Worm (Caenorhabditis elegans) whole organism, L2 larva: ENCODE data around the gene F10D2.10.

Experiments used
- C34F6.9 ChIP-seq: fragments of 150-350 bp; optimal IDR thresholded peaks from 2 replicates; lab custom pipeline; 2014; ENCODE audit warnings: missing biosample characterization, missing genetic modification characterization
- F13H6.1 ChIP-seq: sonication (generic microtip); optimal IDR thresholded peaks from 2 replicates; lab custom pipeline; 2016; ENCODE audit warnings: missing genetic modification characterization, missing compliant biosample characterization
- R02D3.7 ChIP-seq: fragments of 150-350 bp; optimal IDR thresholded peaks from 2 replicates; lab custom pipeline; 2014; ENCODE audit warnings: missing biosample characterization, missing genetic modification characterization
- Y55F3AM.14 ChIP-seq: fragments of 200-800 bp; sonication (Bioruptor generic); optimal IDR thresholded peaks from 2 replicates; lab custom pipeline; 2018; ENCODE audit warnings: mild to moderate bottlenecking, missing genetic modification characterization, missing compliant biosample characterization
- ZK546.5 ChIP-seq: sonication (generic microtip); optimal IDR thresholded peaks from 2 replicates; lab custom pipeline; 2017; ENCODE audit warnings: missing biosample characterization, missing genetic modification characterization
- alr-1 ChIP-seq: fragments of 150-350 bp; optimal IDR thresholded peaks from 2 replicates; lab custom pipeline; 2014; ENCODE audit warnings: missing biosample characterization, missing genetic modification characterization
- ama-1 ChIP-seq: fragments of 150-350 bp; optimal IDR thresholded peaks from 2 replicates; lab custom pipeline; 2018; ENCODE audit warnings: inconsistent platforms
- blmp-1 ChIP-seq: sonication (generic microtip); optimal IDR thresholded peaks from 2 replicates; lab custom pipeline; 2017; ENCODE audit warnings: missing genetic modification characterization, mild to moderate bottlenecking, missing compliant biosample characterization, antibody characterized with exemption, moderate library complexity; ENCODE audit not compliant: insufficient read depth
- ceh-16 ChIP-seq: fragments of 150-350 bp; optimal IDR thresholded peaks from 2 replicates; lab custom pipeline; 2014; ENCODE audit warnings: missing biosample characterization, missing genetic modification characterization
- ceh-82 ChIP-seq: fragments of 150-350 bp; optimal IDR thresholded peaks from 2 replicates; lab custom pipeline; 2014; ENCODE audit warnings: missing biosample characterization, missing genetic modification characterization
- crh-2 ChIP-seq: sonication (generic microtip); optimal IDR thresholded peaks from 2 replicates; lab custom pipeline; 2017; ENCODE audit warnings: missing biosample characterization, missing genetic modification characterization
- egl-27 ChIP-seq: sonication (generic microtip); optimal IDR thresholded peaks from 3 replicates; lab custom pipeline; 2017; ENCODE audit warnings: missing biosample characterization, missing genetic modification reagents, missing genetic modification characterization
- elt-1 ChIP-seq: fragments of 150-350 bp; optimal IDR thresholded peaks from 2 replicates; lab custom pipeline; 2014; ENCODE audit warnings: missing biosample characterization, missing genetic modification characterization
- elt-3 ChIP-seq: sonication (generic microtip); optimal IDR thresholded peaks from 2 replicates; lab custom pipeline; 2017; ENCODE audit warnings: missing biosample characterization, missing genetic modification characterization
- fos-1 ChIP-seq: fragments of 150-350 bp; optimal IDR thresholded peaks from 2 replicates; lab custom pipeline; 2014; ENCODE audit warnings: missing biosample characterization, missing genetic modification characterization
- gmeb-1 ChIP-seq: fragments of 150-350 bp; optimal IDR thresholded peaks from 2 replicates; lab custom pipeline; 2014; ENCODE audit warnings: missing biosample characterization, missing genetic modification characterization
- lin-11 ChIP-seq: fragments of 150-350 bp; sonication (generic microtip); optimal IDR thresholded peaks from 2 replicates; lab custom pipeline; 2014; ENCODE audit warnings: missing biosample characterization, missing genetic modification characterization, inconsistent platforms, mixed read lengths
- lin-13 ChIP-seq: fragments of 150-350 bp; optimal IDR thresholded peaks from 2 replicates; lab custom pipeline; 2014; ENCODE audit warnings: missing biosample characterization, missing genetic modification reagents, missing genetic modification characterization
- lin-39 ChIP-seq: fragments of 150-350 bp; optimal IDR thresholded peaks from 2 replicates; lab custom pipeline; 2014; ENCODE audit warnings: missing biosample characterization, missing genetic modification reagents, missing genetic modification characterization
- lsy-2 ChIP-seq, 2 experiments: fragments of 150-350 bp in 1 of 2; sonication (generic microtip) in 1 of 2; optimal IDR thresholded peaks; 2 replicates each; lab custom pipeline; 2014 to 2017; ENCODE audit warnings: missing biosample characterization in 2 of 2, missing genetic modification characterization in 2 of 2
- mab-5 ChIP-seq: fragments of 150-350 bp; optimal IDR thresholded peaks from 2 replicates; lab custom pipeline; 2014; ENCODE audit warnings: missing biosample characterization, missing genetic modification characterization
- mbf-1 ChIP-seq: sonication (generic microtip); optimal IDR thresholded peaks from 2 replicates; lab custom pipeline; 2017; ENCODE audit warnings: missing biosample characterization, missing genetic modification characterization
- mdl-1 ChIP-seq, 2 experiments: fragments of 150-350 bp in 1 of 2; sonication (generic microtip) in 1 of 2; optimal IDR thresholded peaks; 2 replicates each; lab custom pipeline; 2017; ENCODE audit warnings: missing biosample characterization in 2 of 2, missing genetic modification characterization in 2 of 2
- nhr-10 ChIP-seq: sonication (generic microtip); optimal IDR thresholded peaks from 2 replicates; lab custom pipeline; 2017; ENCODE audit warnings: missing biosample characterization, missing genetic modification characterization
- nhr-129 ChIP-seq: fragments of 150-350 bp; optimal IDR thresholded peaks from 2 replicates; lab custom pipeline; 2014; ENCODE audit warnings: missing biosample characterization, missing genetic modification characterization
- nhr-21 ChIP-seq: fragments of 150-350 bp; optimal IDR thresholded peaks from 2 replicates; lab custom pipeline; 2014; ENCODE audit warnings: missing biosample characterization, missing genetic modification characterization
- nhr-23 ChIP-seq: fragments of 150-350 bp; optimal IDR thresholded peaks from 2 replicates; lab custom pipeline; 2014; ENCODE audit warnings: missing biosample characterization, missing genetic modification reagents, missing genetic modification characterization
- nhr-237 ChIP-seq: fragments of 150-350 bp; optimal IDR thresholded peaks from 2 replicates; lab custom pipeline; 2014; ENCODE audit warnings: missing biosample characterization, missing genetic modification characterization
- nhr-25 ChIP-seq: fragments of 150-350 bp; sonication (generic microtip); optimal IDR thresholded peaks from 3 replicates; lab custom pipeline; 2014; ENCODE audit warnings: missing biosample characterization, missing genetic modification characterization
- nhr-6 ChIP-seq: fragments of 150-350 bp; optimal IDR thresholded peaks from 2 replicates; lab custom pipeline; 2014; ENCODE audit warnings: missing biosample characterization, missing genetic modification characterization
- sem-4 ChIP-seq: fragments of 150-350 bp; optimal IDR thresholded peaks from 2 replicates; lab custom pipeline; 2014; ENCODE audit warnings: missing biosample characterization, missing genetic modification reagents, missing genetic modification characterization
- sma-3 ChIP-seq: sonication (generic microtip); optimal IDR thresholded peaks from 2 replicates; lab custom pipeline; 2016; ENCODE audit warnings: missing genetic modification reagents, missing genetic modification characterization, missing compliant biosample characterization
- sma-9 ChIP-seq, 2 experiments: fragments of 150-350 bp in 1 of 2; sonication (generic microtip) in 1 of 2; optimal IDR thresholded peaks; 2 replicates each; lab custom pipeline; 2014 to 2016; ENCODE audit warnings: missing genetic modification characterization in 2 of 2, mild to moderate bottlenecking in 1 of 2, missing biosample characterization in 1 of 2, missing compliant biosample characterization in 1 of 2, missing genetic modification reagents in 1 of 2, moderate library complexity in 1 of 2
- snpc-4 ChIP-seq: fragments of 150-350 bp; optimal IDR thresholded peaks from 2 replicates; lab custom pipeline; 2014; ENCODE audit warnings: missing biosample characterization, missing genetic modification characterization
- unc-39 ChIP-seq: fragments of 150-350 bp; optimal IDR thresholded peaks from 2 replicates; lab custom pipeline; 2014; ENCODE audit warnings: missing biosample characterization, missing genetic modification characterization
- unc-55 ChIP-seq: fragments of 150-350 bp; sonication (generic microtip); optimal IDR thresholded peaks from 3 replicates; lab custom pipeline; 2014; ENCODE audit warnings: missing biosample characterization, missing genetic modification reagents, missing genetic modification characterization
- unc-62 ChIP-seq: fragments of 150-350 bp; optimal IDR thresholded peaks from 2 replicates; lab custom pipeline; 2014; ENCODE audit warnings: missing biosample characterization, missing genetic modification reagents, missing genetic modification characterization
- ztf-1 ChIP-seq: fragments of 200-800 bp; sonication (Bioruptor generic); conservative IDR thresholded peaks from 2 replicates; pipeline ENCODE4 v1.3.6; 2022; ENCODE audit warnings: missing genetic modification characterization, missing compliant biosample characterization
- ztf-11 ChIP-seq: sonication (generic microtip); optimal IDR thresholded peaks from 2 replicates; lab custom pipeline; 2017; ENCODE audit warnings: missing biosample characterization, missing genetic modification characterization
- ztf-4 ChIP-seq: fragments of 150-350 bp; optimal IDR thresholded peaks from 2 replicates; lab custom pipeline; 2014; ENCODE audit warnings: missing biosample characterization, missing genetic modification characterization

The F10D2.10 gene

DNA sequence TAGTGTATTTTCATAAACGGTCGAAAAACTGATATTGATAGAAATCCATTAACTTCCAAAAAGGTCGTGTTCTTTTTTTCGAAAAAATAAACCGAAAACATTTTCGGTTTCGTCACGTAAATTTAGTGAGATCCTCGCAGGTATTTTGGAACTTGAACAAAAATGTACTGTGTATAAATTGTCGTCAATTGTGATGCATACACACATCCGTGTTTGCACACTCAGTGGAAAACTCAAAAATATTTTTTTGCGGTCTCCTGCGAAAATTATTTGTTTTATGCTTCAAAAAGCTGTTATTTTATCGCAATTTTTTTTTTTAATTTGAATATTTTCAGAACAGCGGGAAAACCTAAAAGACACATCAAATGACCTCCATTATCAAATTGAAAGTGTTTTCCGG, 22.9 kb upstream of the F10D2.10 start, which contains the start of gene cpsf-2:
Gene cpsf-2, plus strand, starts transcription at position 330 of the 400 bp plus-strand sequence.
- peak; percentile 36 for TF ChIP-seq unc-55
- TF ChIP-seq C34F6.9 (tag; lab: Kevin White, UChicago): peak; percentile 28
- no peak for TF ChIP-seq sem-4 (tag; lab: Kevin White, UChicago)
- TF ChIP-seq nhr-237 (tag; lab: Kevin White, UChicago): no peak
- TF ChIP-seq lsy-2 (tag; optimal IDR thresholded peaks at IDR 0.05; lab: Kevin White, UChicago): peak in 1 of 2 experiments; percentile 25
- no peak for TF ChIP-seq ceh-16 (tag; lab: Kevin White, UChicago)

DNA sequence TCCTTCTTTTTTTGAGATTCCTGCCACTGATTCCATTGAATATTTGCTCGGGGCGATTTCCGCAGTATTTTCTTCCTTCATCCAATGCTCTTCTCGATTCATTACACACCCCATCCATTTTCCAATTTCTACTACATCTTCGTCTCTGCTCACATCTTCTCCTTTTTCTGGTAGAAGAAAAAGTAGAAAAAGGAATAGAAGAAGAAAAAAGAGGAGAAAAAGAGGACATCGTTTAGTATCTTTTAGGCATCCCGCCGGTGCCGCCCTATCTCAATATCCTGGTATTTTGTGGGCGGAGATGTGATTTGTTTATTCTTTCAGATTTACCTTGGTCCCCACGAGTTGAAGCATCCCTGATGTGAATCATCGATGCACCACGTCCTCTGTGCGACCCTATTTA, 19.2 kb upstream of the F10D2.10 start, which contains the start of gene lgc-39:
Gene lgc-39, plus strand, starts transcription at position 301 of the 400 bp plus-strand sequence.
- TF ChIP-seq sma-9 (GFP tag; optimal IDR thresholded peaks at IDR 0.05; lab: Kevin White, UChicago) (no peak), sma-9 (tag; optimal IDR thresholded peaks at IDR 0.05; lab: Kevin White, UChicago) (no peak), C34F6.9 (tag; lab: Kevin White, UChicago) (no peak), blmp-1 (tag; lab: Kevin White, UChicago) (no peak), ZK546.5 (tag; lab: Kevin White, UChicago) (no peak), lin-13 (no peak), Y55F3AM.14 (no peak), sma-3 (GFP tag; lab: Kevin White, UChicago) (no peak), ztf-11 (tag; lab: Kevin White, UChicago) (no peak), ceh-16 (tag; lab: Kevin White, UChicago) (no peak), mbf-1 (tag; lab: Kevin White, UChicago) (no peak), R02D3.7 (tag; lab: Kevin White, UChicago) (no peak), elt-3 (tag; lab: Kevin White, UChicago) (no peak), alr-1 (no peak)

DNA sequence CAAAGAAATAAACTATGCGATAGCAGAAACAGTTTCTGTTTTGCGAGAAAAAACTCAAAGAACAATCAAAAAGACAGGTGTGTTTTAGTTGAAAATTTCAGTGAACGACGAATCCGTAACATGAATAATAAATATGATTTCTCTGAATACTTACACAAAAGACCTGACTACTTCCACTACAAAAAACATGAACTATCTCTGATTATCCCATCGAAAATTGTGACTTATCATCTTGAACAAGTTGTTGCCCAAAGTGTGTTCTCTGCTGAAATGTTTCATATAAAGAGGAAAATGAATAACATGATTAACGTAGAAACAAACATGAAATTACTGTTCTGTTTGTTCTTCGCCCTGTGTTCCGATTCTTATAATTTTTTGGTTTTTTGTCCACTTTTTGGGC, 10.7 kb upstream of the F10D2.10 start, which contains the start of gene ugt-36:
Gene ugt-36, plus strand, starts transcription at position 301 of the 400 bp plus-strand sequence.
- TF ChIP-seq lin-39 (tag; lab: Kevin White, UChicago) (no peak), nhr-23 (tag; lab: Kevin White, UChicago) (no peak), snpc-4 (tag; lab: Kevin White, UChicago) (no peak), mdl-1 (tag; optimal IDR thresholded peaks at IDR 0.05; lab: Kevin White, UChicago) (no peak), unc-62 (no peak), nhr-6 (tag; lab: Kevin White, UChicago) (no peak), ztf-11 (tag; lab: Kevin White, UChicago) (no peak), mab-5 (tag; lab: Kevin White, UChicago) (no peak), ztf-1 (no peak), nhr-10 (no peak), crh-2 (no peak), egl-27 (no peak), F13H6.1 (tag; lab: Kevin White, UChicago) (no peak), blmp-1 (tag; lab: Kevin White, UChicago) (no peak)

DNA sequence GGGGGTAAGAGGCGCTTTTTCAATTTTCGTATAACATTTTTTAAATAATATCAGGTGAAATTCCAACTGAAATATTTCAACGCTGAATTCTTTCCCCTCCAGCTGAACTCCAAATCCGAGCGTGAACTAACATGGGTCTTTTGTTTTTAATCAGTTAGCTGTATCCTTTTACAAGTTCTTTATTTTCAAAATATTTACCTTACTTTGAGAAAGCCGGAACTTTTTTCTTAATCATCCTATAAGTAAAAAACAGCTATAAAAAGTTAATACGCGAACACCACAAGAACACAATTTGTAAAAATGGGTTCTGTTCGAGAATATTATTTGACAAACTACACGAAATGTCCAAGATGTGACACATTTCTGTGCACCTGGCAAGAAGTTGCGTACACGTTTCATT, 8.2 kb upstream of the F10D2.10 start, which contains the start of gene srh-83:
Gene srh-83, plus strand, starts transcription at position 301 of the 400 bp plus-strand sequence.
- TF ChIP-seq ceh-82 (tag; lab: Kevin White, UChicago) (no peak), sem-4 (tag; lab: Kevin White, UChicago) (no peak), ztf-4 (no peak), ztf-11 (tag; lab: Kevin White, UChicago) (no peak), F13H6.1 (tag; lab: Kevin White, UChicago) (no peak), nhr-25 (tag; lab: Kevin White, UChicago) (no peak), elt-1 (tag; lab: Kevin White, UChicago) (no peak), alr-1 (no peak), snpc-4 (tag; lab: Kevin White, UChicago) (no peak), gmeb-1 (no peak), fos-1 (tag; lab: Kevin White, UChicago) (no peak), mbf-1 (tag; lab: Kevin White, UChicago) (no peak), unc-55 (no peak), sma-3 (GFP tag; lab: Kevin White, UChicago) (no peak), lsy-2 (tag; optimal IDR thresholded peaks at IDR 0.05; lab: Kevin White, UChicago) (no peak), unc-39 (tag; lab: Kevin White, UChicago) (no peak), nhr-129 (tag; lab: Kevin White, UChicago) (no peak), ama-1 (lab: Kevin White, UChicago) (no peak), lin-11 (no peak), nhr-21 (tag; lab: Kevin White, UChicago) (no peak)
